Worm (Caenorhabditis elegans): ENCODE results near the gene T05B4.12.
A peak's percentile ranks its signal among the peaks of the same experiment; 100 is the strongest.

Gene T05B4.12

DNA sequence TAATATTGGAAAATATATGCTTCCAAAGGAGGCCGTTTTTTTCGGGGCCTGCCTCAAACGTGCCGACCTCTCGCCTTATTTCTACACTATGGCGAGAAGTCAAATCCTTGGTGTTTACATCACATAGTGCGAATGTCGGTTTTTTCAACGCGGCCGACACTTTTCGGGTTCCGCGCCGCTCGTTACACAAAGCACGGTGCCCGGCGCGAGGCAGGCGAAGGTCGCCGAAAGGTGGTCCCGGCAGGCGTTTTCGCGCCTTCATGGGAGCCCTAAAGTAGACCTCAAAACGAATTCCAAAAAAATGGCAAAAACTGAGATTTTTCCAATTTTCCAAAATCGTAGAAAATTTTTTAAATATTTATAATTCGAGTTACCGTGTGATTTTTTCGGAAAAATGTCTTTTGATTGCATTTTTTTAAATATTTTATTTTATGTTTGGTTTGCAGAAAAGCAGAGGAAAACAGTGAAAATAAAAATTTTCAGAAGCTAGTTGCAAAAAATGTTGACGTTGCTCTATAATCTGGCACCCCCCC is at the start of gene T05B4.12:
TSS of gene T05B4.12 (minus strand) at position 483 of the 533 bp plus-strand sequence.
- TF ChIP-seq dao-5 (tag; optimal IDR thresholded peaks at IDR 0.05) (no peak), him-1 (tag; optimal IDR thresholded peaks at IDR 0.05) (no peak), W03F9.2 (tag; optimal IDR thresholded peaks at IDR 0.05) (no peak)

DNA sequence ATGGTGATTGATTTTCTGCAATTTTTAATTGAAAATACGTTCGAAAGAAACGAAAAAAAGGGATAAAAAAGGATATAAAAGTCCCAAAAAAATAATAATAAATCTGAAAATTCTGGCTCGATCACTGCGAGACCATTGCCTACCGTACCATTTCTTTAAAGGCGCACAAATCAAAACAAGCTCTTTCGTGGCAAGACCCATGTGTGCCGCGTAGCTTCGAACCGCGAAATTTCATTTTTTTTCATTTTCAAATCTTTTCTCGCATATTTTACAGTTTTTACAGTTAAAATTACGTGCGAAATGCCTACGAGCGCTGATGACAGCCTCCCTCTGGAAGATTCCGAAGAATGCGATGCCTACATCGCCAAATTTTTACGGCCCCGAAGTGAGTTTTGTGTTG is 49.8 kb upstream of the T05B4.12 start, which contains the start of the genes coh-4 and pid-5:
TSS of gene coh-4 (minus strand) at position 17 of the 400 bp plus-strand sequence.
TSS of gene pid-5 (plus strand) at position 259 of the 400 bp plus-strand sequence.
- TF ChIP-seq him-1 (tag; optimal IDR thresholded peaks at IDR 0.05) (no peak), W03F9.2 (tag; optimal IDR thresholded peaks at IDR 0.05) (peak; percentile 24), dao-5 (tag; optimal IDR thresholded peaks at IDR 0.05) (no peak)

DNA sequence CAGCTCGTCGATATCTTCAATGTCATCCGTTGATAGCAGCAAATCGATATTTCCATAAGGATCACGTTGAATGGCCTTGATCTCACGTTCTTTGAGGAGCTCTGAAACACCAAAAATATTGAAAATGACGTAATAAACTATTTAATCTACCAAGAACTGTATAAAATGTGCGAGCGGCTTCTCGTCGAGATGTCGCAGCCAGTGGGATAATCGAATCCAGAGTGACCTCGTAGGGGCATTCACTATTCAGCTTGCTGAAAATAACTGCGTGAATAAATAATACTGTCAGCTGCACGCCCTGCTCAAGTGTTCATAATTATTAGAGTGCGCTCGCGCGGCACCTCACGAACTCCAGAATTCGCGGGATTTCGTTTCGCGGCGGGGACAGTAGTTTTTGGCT is 44.3 kb upstream of the T05B4.12 start, which contains the start of gene Y45G5AM.7:
TSS of gene Y45G5AM.7 (minus strand) at position 101 of the 400 bp plus-strand sequence.
- TF ChIP-seq W03F9.2 (tag; optimal IDR thresholded peaks at IDR 0.05) = no peak
- no peak for TF ChIP-seq dao-5 (tag; optimal IDR thresholded peaks at IDR 0.05)
- TF ChIP-seq him-1 (tag; optimal IDR thresholded peaks at IDR 0.05) = no peak

DNA sequence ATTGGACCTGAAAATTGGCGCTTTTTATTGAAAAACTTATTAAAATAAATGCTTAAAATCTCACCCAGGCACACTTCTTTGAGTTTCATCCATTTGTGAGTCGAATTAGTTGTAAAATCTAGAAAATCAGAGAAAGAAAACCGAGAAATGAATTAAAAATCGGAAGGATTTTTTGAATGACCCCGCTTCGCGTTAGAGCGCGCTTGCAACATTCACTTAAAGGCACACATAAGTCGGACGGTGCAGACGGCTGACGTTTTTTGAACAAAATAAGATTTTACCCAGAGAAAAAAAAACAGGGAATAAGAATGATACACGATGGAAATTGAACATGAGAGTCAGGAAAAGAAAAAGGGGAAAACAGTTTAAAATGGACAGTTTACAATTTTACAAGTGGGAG is 43.8 kb upstream of the T05B4.12 start:
- TF ChIP-seq W03F9.2 (tag; optimal IDR thresholded peaks at IDR 0.05) (no peak), him-1 (tag; optimal IDR thresholded peaks at IDR 0.05) (no peak), dao-5 (tag; optimal IDR thresholded peaks at IDR 0.05) (no peak)

DNA sequence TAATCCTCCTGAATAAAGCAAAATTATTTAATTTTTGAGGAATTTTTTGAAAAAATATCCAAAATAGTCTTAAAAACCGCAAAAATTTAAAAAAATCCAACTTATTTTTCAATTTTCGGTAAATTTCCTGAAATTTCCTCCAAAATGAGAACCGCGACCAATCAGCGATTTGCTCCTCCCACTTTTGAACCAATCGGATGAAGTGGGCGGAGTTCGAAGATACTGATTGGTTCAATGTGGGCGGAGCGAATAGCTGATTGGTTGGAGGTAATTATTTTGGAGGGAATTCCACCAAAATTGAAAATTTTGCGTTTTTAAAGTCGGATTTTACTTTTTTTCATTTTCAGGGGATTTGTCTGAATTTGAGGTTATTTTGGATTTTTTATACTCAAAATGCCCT is 42.2 kb upstream of the T05B4.12 start:
- no peak for TF ChIP-seq him-1 (tag; optimal IDR thresholded peaks at IDR 0.05)
- no peak for TF ChIP-seq W03F9.2 (tag; optimal IDR thresholded peaks at IDR 0.05)
- TF ChIP-seq dao-5 (tag; optimal IDR thresholded peaks at IDR 0.05) = no peak

DNA sequence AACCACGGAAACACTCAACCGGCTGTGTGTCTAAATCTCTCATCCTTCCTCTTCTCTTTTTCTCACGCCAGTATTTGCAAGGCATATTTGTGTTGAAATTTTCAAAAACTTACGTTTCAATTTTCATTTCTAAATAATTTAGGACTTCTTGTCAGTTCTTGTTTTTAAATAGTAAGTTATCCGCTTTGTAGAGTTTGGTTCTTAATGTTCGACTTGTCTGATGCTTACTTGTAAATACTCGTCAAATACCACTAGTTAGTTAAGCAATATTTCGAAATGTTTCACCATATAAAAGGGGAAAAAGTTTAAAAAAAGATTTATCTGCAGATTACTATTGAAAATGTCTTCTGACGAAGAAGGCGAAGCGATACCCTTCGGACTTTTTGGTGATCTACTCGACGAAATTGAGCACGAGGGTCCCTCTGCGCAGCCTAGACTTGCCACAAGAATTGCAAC is 38.7 kb upstream of the T05B4.12 start, which contains the start of gene Y45G5AM.3:
TSS of gene Y45G5AM.3 (plus strand) at position 51 of the 456 bp plus-strand sequence.
- no peak for TF ChIP-seq dao-5 (tag; optimal IDR thresholded peaks at IDR 0.05)
- no peak for TF ChIP-seq W03F9.2 (tag; optimal IDR thresholded peaks at IDR 0.05)
- TF ChIP-seq him-1 (tag; optimal IDR thresholded peaks at IDR 0.05) = no peak

DNA sequence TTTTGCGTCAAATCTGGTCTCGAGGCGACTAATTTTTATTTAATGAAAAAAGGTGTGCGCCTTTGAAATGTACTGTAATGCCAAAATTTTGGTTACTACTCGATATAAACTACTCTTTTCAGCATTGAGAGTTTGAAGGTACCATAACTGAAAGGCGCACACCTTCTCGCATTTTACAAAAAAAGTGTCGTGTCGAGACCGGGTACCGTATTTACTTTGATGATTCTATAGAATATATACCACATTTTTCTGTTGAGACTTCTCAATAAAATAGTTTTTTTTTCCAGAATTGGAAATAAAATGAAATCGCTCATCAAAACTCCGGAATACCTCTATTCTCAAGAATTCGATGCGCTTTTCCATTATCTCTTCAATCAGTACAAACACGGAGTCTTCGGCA is 37.1 kb upstream of the T05B4.12 start, which contains the start of gene Y45G5AM.4:
TSS of gene Y45G5AM.4 (plus strand) at position 301 of the 400 bp plus-strand sequence.
- TF ChIP-seq him-1 (tag; optimal IDR thresholded peaks at IDR 0.05) (no peak), W03F9.2 (tag; optimal IDR thresholded peaks at IDR 0.05) (no peak), dao-5 (tag; optimal IDR thresholded peaks at IDR 0.05) (no peak)

DNA sequence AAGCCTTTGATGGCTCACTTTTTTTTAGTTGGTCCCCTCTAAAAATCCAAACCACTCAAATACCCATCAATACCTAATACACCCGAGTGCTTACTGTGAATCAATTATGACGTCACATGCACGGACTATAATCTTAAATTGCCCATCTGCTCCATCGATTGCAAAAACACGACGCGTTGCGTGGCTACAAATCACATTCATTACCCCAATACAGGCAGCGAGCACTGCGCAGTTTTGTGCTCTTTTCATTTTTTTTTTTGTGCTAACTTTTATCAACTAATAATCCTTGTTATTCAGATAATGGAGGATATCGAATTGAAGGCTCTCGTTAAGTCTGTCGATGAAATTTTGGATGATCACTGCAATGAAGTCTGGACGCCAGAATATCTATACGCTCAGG is 34.3 kb upstream of the T05B4.12 start, which contains the start of gene Y45G5AM.5:
TSS of gene Y45G5AM.5 (plus strand) at position 301 of the 400 bp plus-strand sequence.
- TF ChIP-seq dao-5 (tag; optimal IDR thresholded peaks at IDR 0.05) = no peak
- TF ChIP-seq him-1 (tag; optimal IDR thresholded peaks at IDR 0.05) = no peak
- no peak for TF ChIP-seq W03F9.2 (tag; optimal IDR thresholded peaks at IDR 0.05)

DNA sequence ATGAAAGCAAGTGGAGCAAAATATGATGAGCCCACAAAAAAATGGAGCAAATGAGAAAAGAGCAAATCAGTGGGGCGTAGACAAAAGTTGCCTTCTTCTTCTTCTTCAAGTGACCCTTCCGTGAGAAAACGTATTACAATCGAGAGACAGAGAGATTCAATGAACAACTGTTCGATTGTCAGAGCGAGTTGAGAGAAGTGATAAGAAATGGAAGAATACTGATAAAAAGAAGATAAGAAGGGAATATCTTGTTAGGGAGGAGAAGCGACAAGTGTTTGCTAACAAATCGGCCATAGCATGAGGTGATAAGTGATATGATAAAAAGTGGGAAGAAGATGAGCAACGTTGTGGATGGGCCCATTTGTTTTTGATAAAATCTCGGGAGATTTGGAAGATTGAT is 31.5 kb upstream of the T05B4.12 start:
- no peak for TF ChIP-seq dao-5 (tag; optimal IDR thresholded peaks at IDR 0.05)
- TF ChIP-seq W03F9.2 (tag; optimal IDR thresholded peaks at IDR 0.05) = no peak
- no peak for TF ChIP-seq him-1 (tag; optimal IDR thresholded peaks at IDR 0.05)

DNA sequence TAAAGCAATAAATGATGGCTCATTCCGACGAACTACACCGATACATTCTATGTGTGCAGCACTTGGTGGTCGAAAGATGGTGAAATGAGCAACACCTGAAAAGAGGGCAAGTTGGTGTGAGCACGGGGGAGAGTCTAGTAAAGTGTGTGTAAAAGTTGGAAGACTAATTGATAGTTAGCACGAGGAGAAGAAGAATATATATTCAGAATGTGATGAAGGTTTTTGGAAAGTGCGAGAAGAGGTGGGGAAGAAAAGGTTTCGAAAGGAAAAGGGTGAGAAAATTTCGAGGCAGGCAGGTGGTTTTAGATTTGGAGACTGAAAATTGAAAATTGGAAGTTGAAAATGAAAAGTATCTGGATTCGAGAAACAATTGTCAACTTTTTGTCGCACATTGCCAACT is 26.4 kb upstream of the T05B4.12 start, which contains the start of gene Y45G5AM.6:
TSS of gene Y45G5AM.6 (minus strand) at position 101 of the 400 bp plus-strand sequence.
- TF ChIP-seq him-1 (tag; optimal IDR thresholded peaks at IDR 0.05) (no peak), dao-5 (tag; optimal IDR thresholded peaks at IDR 0.05) (no peak), W03F9.2 (tag; optimal IDR thresholded peaks at IDR 0.05) (no peak)

DNA sequence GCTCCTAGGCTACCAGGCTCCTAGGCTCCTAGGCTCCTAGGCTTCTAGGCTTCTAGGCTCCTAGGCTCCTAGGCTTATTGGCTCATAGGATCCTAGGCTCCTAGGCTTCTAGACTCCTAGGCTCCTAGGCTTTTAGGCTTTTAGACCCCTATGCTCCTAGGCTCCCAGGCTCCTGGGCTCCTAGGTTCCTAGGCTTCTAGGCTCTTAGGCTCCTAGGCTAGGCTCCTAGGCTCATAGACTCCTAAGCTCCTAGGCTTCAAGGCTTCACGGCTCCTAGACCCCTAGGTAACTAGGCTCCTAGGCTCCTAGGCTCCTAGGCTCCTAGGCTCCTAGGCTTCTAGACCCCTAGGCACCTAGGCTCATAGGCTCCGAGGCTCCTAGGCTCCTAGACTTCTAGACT is 25.6 kb upstream of the T05B4.12 start:
- TF ChIP-seq him-1 (tag; optimal IDR thresholded peaks at IDR 0.05) (no peak), dao-5 (tag; optimal IDR thresholded peaks at IDR 0.05) (no peak), W03F9.2 (tag; optimal IDR thresholded peaks at IDR 0.05) (no peak)

DNA sequence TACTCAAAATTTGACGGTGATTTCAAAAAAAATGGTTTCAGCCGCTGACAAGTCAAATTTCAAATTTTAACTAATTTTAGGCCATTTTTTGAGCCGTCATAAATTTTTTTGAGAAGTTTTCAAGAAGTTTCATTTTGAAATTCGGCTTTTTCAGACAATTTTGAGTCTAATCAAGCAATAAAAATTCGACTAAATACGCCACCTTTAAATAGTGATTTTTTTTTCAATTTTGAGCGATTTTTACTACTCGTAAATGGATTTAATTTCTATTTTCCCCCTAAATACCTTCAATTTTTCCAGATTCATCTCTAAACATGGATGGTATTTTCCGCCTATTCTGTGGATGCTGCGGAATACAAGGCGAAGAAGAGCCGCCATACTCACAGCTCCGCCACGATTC is 18.4 kb upstream of the T05B4.12 start, which contains the start of gene Y45G5AL.1:
TSS of gene Y45G5AL.1 (plus strand) at position 301 of the 400 bp plus-strand sequence.
- TF ChIP-seq W03F9.2 (tag; optimal IDR thresholded peaks at IDR 0.05) = no peak
- no peak for TF ChIP-seq dao-5 (tag; optimal IDR thresholded peaks at IDR 0.05)
- TF ChIP-seq him-1 (tag; optimal IDR thresholded peaks at IDR 0.05) = no peak

DNA sequence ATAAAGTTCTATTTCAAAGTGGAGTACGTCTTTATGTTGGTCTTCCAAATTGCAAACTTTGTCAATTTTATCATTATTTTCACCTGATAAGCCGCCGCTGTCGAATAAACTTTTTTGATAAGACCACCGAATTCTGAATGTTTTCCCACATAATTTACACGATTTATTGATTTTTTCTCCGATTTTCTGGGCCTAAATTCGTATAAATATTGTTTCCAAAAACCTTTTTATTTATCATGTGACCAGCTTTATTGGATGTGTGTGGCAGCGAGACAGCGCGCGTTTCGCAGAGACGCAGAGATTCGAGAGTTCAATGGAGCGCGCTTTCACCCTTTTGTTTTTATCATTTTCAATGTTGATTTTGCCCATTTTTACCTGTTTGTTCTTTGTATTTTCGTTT is 17.2 kb upstream of the T05B4.12 start:
- no peak for TF ChIP-seq dao-5 (tag; optimal IDR thresholded peaks at IDR 0.05)
- TF ChIP-seq W03F9.2 (tag; optimal IDR thresholded peaks at IDR 0.05) = peak; percentile 66

DNA sequence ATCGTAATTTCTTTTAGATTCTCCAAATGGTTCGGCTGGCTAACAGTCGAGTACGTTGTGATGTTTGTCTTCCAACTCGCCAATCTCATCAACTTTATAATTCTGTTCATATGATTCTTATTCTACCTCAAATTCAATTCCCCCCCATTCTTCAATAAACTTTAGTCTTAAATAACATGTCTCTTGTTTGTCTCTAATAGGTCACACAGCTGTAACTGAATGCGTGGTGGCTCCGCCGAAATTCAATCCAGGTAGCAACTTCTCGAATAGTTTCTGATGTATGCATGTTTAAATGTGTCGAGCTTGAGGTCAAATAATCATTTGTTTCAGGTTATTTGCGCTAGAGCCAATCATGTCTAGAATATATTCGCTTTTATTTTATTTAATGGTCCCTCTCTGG is 12.9 kb upstream of the T05B4.12 start, which contains the start of gene lgc-29:
TSS of gene lgc-29 (plus strand) at position 301 of the 400 bp plus-strand sequence.
- TF ChIP-seq dao-5 (tag; optimal IDR thresholded peaks at IDR 0.05) (no peak), W03F9.2 (tag; optimal IDR thresholded peaks at IDR 0.05) (no peak), him-1 (tag; optimal IDR thresholded peaks at IDR 0.05) (no peak)

All from whole organism, L4/young adult.